Fruit fly (Drosophila melanogaster) Kc167 (cell line): ENCODE data around the gene CG32344.

Source experiments
- Sin3A ChIP-seq: fragments of >200 bp; optimal IDR thresholded peaks from 2 replicates; lab custom pipeline; 2018; ENCODE audit warnings: missing external identifiers
- h ChIP-seq: fragments of >200 bp; optimal IDR thresholded peaks from 3 replicates; lab custom pipeline; 2018; ENCODE audit warnings: missing external identifiers
- insv ChIP-seq: fragments of >200 bp; optimal IDR thresholded peaks from 3 replicates; lab custom pipeline; 2018; ENCODE audit warnings: missing external identifiers

DNA sequence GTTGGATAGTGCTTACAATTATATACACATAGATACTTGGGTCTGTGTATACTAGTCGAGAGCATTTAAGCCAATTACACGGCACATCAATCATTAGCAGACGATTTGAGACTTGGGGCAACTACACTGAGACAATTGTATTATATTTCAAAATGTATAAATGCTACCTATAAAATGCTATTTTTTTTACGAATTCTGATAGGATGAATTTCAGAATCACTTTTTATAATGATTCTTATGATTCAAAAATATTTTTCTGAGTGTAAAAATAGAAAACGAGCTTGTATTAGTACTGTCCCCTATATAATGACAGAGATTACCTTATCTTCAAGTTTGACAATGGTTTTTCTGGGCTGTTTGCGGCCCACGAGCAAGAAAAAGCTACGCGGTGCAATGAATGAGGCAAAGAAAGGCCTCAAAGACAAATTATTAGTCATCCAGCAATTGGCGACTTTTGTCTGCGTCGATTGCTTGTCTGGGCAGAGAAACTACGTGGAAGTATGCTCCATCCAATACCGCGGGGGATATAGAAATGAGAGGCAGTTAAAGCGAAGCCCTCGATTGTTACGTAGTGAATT is 26.2 kb upstream of the CG32344 start:
- TF ChIP-seq h (lab: Kevin White, UChicago) (no peak), insv (lab: Kevin White, UChicago) (no peak), Sin3A (lab: Kevin White, UChicago) (no peak)
